Worm (Caenorhabditis elegans) whole organism, young adult: ENCODE measurements around the gene Y47D3A.21.

Source experiments
- B0336.3 ChIP-seq: fragments of 200-800 bp; sonication (Bioruptor generic); IDR thresholded peaks from 2 replicates; pipeline ENCODE4 v1.3.6; 2022; ENCODE audit warnings: missing genetic modification characterization, missing compliant biosample characterization
- C06A6.2 ChIP-seq: fragments of 200-800 bp; sonication (Bioruptor generic); conservative IDR thresholded peaks from 2 replicates; pipeline ENCODE4 v1.3.6; 2022; ENCODE audit warnings: missing genetic modification characterization, missing compliant biosample characterization
- C17E4.6 ChIP-seq: fragments of 200-800 bp; sonication (Bioruptor generic); IDR thresholded peaks from 2 replicates; pipeline ENCODE4 v1.3.6; 2022; ENCODE audit warnings: missing genetic modification reagents, missing genetic modification characterization, missing compliant biosample characterization
- F23B12.7 ChIP-seq: sonication (generic microtip); optimal IDR thresholded peaks from 2 replicates; lab custom pipeline; 2017; ENCODE audit warnings: missing genetic modification characterization, mild to moderate bottlenecking, missing compliant biosample characterization, antibody characterized with exemption, moderate library complexity; ENCODE audit not compliant: insufficient read depth
- F37B4.10 ChIP-seq: fragments of 200-800 bp; sonication (Bioruptor generic); IDR thresholded peaks from 2 replicates; pipeline ENCODE4 v1.3.6; 2022; ENCODE audit warnings: missing genetic modification characterization, missing compliant biosample characterization
- F57A8.1 ChIP-seq: fragments of 200-800 bp; sonication (Bioruptor generic); optimal IDR thresholded peaks from 2 replicates; lab custom pipeline; 2018; ENCODE audit warnings: mild to moderate bottlenecking, missing genetic modification characterization, moderate library complexity, missing compliant biosample characterization
- T26A5.8 ChIP-seq: sonication (generic microtip); optimal IDR thresholded peaks from 2 replicates; lab custom pipeline; 2016; ENCODE audit warnings: missing genetic modification characterization, missing compliant biosample characterization
- Y95B8A.8 ChIP-seq: fragments of 200-800 bp; sonication (Bioruptor generic); IDR thresholded peaks from 2 replicates; pipeline ENCODE4 v1.3.6; 2022; ENCODE audit warnings: missing genetic modification reagents, missing genetic modification characterization, missing compliant biosample characterization
- ZK185.1 ChIP-seq: sonication (generic microtip); optimal IDR thresholded peaks from 2 replicates; lab custom pipeline; 2016; ENCODE audit warnings: mild to moderate bottlenecking, missing genetic modification characterization, missing compliant biosample characterization; ENCODE audit not compliant: poor library complexity, severe bottlenecking
- akir-1 ChIP-seq: fragments of 200-800 bp; sonication (Bioruptor generic); optimal IDR thresholded peaks from 2 replicates; lab custom pipeline; 2018; ENCODE audit warnings: mild to moderate bottlenecking, missing genetic modification characterization, moderate library complexity, missing compliant biosample characterization
- aptf-2 ChIP-seq: fragments of 200-800 bp; sonication (Bioruptor generic); conservative IDR thresholded peaks from 2 replicates; pipeline ENCODE4 v1.3.6; 2022; ENCODE audit warnings: missing genetic modification reagents, missing genetic modification characterization, missing compliant biosample characterization
- atf-7 ChIP-seq: sonication (generic microtip); optimal IDR thresholded peaks from 2 replicates; lab custom pipeline; 2017; ENCODE audit warnings: mild to moderate bottlenecking, missing genetic modification characterization, missing compliant biosample characterization
- athp-1 ChIP-seq: sonication (generic microtip); optimal IDR thresholded peaks from 2 replicates; lab custom pipeline; 2017; ENCODE audit warnings: mild to moderate bottlenecking, missing genetic modification characterization, missing compliant biosample characterization
- ccch-3 ChIP-seq: fragments of 200-800 bp; sonication (Bioruptor generic); optimal IDR thresholded peaks from 2 replicates; lab custom pipeline; 2018; ENCODE audit warnings: mild to moderate bottlenecking, missing genetic modification characterization, missing compliant biosample characterization
- cebp-1 ChIP-seq, 2 experiments: fragments of 200-800 bp in 1 of 2; sonication (Bioruptor generic) in 1 of 2; sonication (generic microtip) in 1 of 2; IDR thresholded peaks in 1 of 2; optimal IDR thresholded peaks in 1 of 2; 2 replicates each; pipeline versions ENCODE4 v1.3.6 to Lab custom; 2017 to 2022; ENCODE audit warnings: missing compliant biosample characterization in 2 of 2, missing genetic modification characterization in 2 of 2, mild to moderate bottlenecking in 1 of 2, missing genetic modification reagents in 1 of 2, moderate library complexity in 1 of 2
- ceh-40 ChIP-seq: fragments of 200-800 bp; sonication (Bioruptor generic); IDR thresholded peaks from 2 replicates; pipeline ENCODE4 v1.3.6; 2022; ENCODE audit warnings: missing genetic modification characterization, missing compliant biosample characterization
- ceh-58 ChIP-seq: fragments of 200-800 bp; sonication (Bioruptor generic); IDR thresholded peaks from 2 replicates; pipeline ENCODE4 v1.3.6; 2022; ENCODE audit warnings: missing genetic modification characterization, missing compliant biosample characterization
- dox-1 ChIP-seq: fragments of 200-800 bp; sonication (Bioruptor generic); IDR thresholded peaks from 2 replicates; pipeline ENCODE4 v1.3.6; 2022; ENCODE audit warnings: missing genetic modification reagents, missing genetic modification characterization, missing compliant biosample characterization
- dpff-1 ChIP-seq: sonication (generic microtip); optimal IDR thresholded peaks from 2 replicates; lab custom pipeline; 2017; ENCODE audit warnings: mild to moderate bottlenecking, missing genetic modification characterization, missing compliant biosample characterization
- dpl-1 ChIP-seq: fragments of 150-350 bp; optimal IDR thresholded peaks from 2 replicates; lab custom pipeline; 2014; ENCODE audit warnings: missing biosample characterization, missing genetic modification reagents, missing genetic modification characterization
- egl-44 ChIP-seq: fragments of 200-800 bp; sonication (Bioruptor generic); IDR thresholded peaks from 2 replicates; pipeline ENCODE4 v1.3.6; 2022; ENCODE audit warnings: missing genetic modification reagents, missing genetic modification characterization, missing compliant biosample characterization
- ets-4 ChIP-seq: fragments of 200-800 bp; sonication (Bioruptor generic); optimal IDR thresholded peaks from 2 replicates; lab custom pipeline; 2018; ENCODE audit warnings: mild to moderate bottlenecking, missing genetic modification characterization, missing compliant biosample characterization
- hmg-1.2 ChIP-seq: fragments of 200-800 bp; sonication (Bioruptor generic); IDR thresholded peaks from 2 replicates; pipeline ENCODE4 v1.3.6; 2022; ENCODE audit warnings: missing genetic modification reagents, missing genetic modification characterization, missing compliant biosample characterization
- lin-40 ChIP-seq: sonication (generic microtip); optimal IDR thresholded peaks from 2 replicates; lab custom pipeline; 2016; ENCODE audit warnings: missing genetic modification characterization, mild to moderate bottlenecking, missing compliant biosample characterization, missing genotype, missing genetic modification reagents
- lir-1 ChIP-seq: fragments of 200-800 bp; sonication (Bioruptor generic); conservative IDR thresholded peaks from 2 replicates; pipeline ENCODE4 v1.3.6; 2022; ENCODE audit warnings: missing genetic modification reagents, missing genetic modification characterization, missing compliant biosample characterization
- madf-3 ChIP-seq: fragments of 200-800 bp; sonication (Bioruptor generic); IDR thresholded peaks from 2 replicates; pipeline ENCODE4 v1.3.6; 2022; ENCODE audit warnings: missing genetic modification reagents, missing genetic modification characterization, missing compliant biosample characterization
- nhr-120 ChIP-seq: fragments of 200-800 bp; sonication (Bioruptor generic); IDR thresholded peaks from 2 replicates; pipeline ENCODE4 v1.3.6; 2022; ENCODE audit warnings: missing genetic modification characterization, missing compliant biosample characterization
- nhr-27 ChIP-seq: fragments of 200-800 bp; sonication (Bioruptor generic); optimal IDR thresholded peaks from 2 replicates; lab custom pipeline; 2018; ENCODE audit warnings: mild to moderate bottlenecking, missing genetic modification characterization, moderate library complexity, missing compliant biosample characterization
- nhr-80 ChIP-seq: sonication (generic microtip); optimal IDR thresholded peaks from 2 replicates; lab custom pipeline; 2016; ENCODE audit warnings: missing genetic modification characterization, missing compliant biosample characterization
- snpc-1.1 ChIP-seq: sonication (generic microtip); optimal IDR thresholded peaks from 2 replicates; lab custom pipeline; 2017; ENCODE audit warnings: missing genetic modification characterization, mild to moderate bottlenecking, missing compliant biosample characterization, antibody characterized with exemption, moderate library complexity, missing genotype, missing genetic modification reagents; ENCODE audit not compliant: insufficient read depth

Y47D3A.21 gene

DNA sequence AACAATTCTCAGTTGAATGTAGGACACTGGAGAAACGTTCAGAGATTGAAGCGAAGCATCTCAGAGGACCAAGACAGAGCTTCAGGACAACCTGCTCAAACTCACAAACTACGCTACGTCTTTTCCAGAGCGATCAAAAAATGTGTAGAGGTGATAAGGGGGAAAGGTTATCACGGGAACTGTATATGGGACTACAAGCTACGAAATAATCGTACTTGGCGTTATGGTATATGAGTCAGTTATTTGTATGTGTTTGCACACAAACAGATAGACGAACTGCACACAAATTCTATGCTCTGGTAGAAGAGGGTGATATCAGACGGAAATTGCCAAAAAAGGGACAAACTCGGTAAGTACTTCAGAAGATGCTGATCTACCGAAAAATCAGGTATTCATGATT lies 9.5 kb downstream of the Y47D3A.21 start:
- TF ChIP-seq nhr-80 (tag; lab: Kevin White, UChicago) (peak; percentile 27), dpff-1 (tag; lab: Kevin White, UChicago) (no peak), athp-1 (tag; lab: Kevin White, UChicago) (no peak)

DNA sequence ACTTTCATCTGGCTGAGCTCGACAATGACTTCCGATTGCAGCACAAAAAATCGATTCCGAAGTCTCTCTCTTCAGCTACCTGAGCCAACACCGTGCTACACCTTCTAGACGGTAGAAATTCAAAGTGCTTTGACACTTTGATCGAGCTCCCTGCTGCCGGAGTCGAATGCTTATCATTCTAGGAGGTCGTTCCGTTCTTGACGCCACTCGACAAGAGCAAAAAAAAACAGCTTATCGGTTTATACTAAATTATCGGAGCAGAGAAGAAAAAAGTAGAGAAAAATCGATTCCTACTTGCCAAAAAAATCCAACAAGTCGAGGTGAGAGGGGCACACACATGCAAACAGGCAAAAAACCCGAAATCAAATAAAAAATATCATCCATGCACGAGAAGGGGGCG lies 10.2 kb downstream of the Y47D3A.21 start:
- TF ChIP-seq akir-1 (GFP tag; lab: Kevin White, UChicago) (no peak), ZK185.1 (tag; lab: Kevin White, UChicago) (no peak), nhr-80 (tag; lab: Kevin White, UChicago) (peak; percentile 80)

DNA sequence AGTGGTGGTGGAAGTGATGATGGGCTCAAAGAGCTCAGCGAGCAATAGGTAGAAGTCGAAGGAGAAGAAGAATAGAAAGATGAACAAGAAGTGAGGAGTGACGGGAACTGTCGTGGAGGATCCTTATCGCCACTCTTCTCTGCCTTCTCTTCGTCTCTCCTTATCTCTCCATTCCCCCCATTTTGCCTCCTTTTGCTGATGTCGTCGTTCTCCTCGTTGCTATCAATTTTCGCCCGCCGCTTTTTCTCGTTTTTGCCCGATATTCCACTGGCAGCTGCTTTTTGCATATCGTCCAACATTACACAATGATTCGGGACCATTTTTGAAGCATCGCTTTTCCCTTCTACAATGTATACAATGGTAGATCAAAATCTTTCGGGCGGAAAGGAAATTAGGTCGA lies 11.3 kb downstream of the Y47D3A.21 start:
- no peak for TF ChIP-seq F37B4.10 (GFP tag; lab: Robert Waterston, UW)
- TF ChIP-seq ccch-3 (GFP tag; lab: Kevin White, UChicago): no peak
- peak; percentile 56; the same call in 1 of the 2 replicates for TF ChIP-seq B0336.3
- TF ChIP-seq madf-3: no peak
- TF ChIP-seq nhr-120 (GFP tag; lab: Robert Waterston, UW): no peak
- no peak for TF ChIP-seq C17E4.6 (GFP tag; lab: Robert Waterston, UW)
- no peak for TF ChIP-seq nhr-27
- TF ChIP-seq athp-1 (tag; lab: Kevin White, UChicago): no peak
- TF ChIP-seq T26A5.8 (tag; lab: Kevin White, UChicago): no peak
- TF ChIP-seq nhr-80 (tag; lab: Kevin White, UChicago): peak; percentile 82
- TF ChIP-seq aptf-2 (GFP tag; lab: Robert Waterston, UW): no peak
- TF ChIP-seq hmg-1.2 (GFP tag; lab: Robert Waterston, UW): 0 out of 2 replicates have a peak, but pooled peaks have one; percentile 7
- TF ChIP-seq lir-1 (GFP tag; lab: Robert Waterston, UW): no peak
- no peak for TF ChIP-seq F23B12.7 (tag; lab: Kevin White, UChicago)
- no peak for TF ChIP-seq Y95B8A.8 (GFP tag; lab: Robert Waterston, UW)
- 0 out of 2 replicates have a peak, but pooled peaks have one; percentile 26 for TF ChIP-seq dox-1
- TF ChIP-seq ceh-40 (GFP tag; lab: Robert Waterston, UW): no peak
- TF ChIP-seq ets-4: no peak
- TF ChIP-seq, all 124 proteins: peak for 4

DNA sequence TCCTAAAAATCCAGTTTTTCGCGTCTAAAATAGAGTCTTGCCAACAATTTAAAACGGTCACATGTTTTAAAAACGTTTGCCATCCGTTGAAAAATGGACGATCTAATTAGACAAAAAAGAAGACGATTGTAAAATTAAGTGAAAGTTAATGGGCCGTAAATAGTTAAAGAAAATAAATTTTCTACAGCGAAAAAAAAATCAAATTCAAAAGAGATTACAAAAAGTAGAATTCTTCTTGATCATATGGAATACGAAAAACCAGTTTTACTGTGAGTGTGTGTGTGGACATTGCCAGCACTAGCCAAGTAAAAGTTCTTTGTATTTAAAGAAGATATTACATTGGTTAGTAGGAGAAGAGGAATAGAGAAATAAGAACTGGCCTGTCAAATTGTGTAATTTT lies 16.6 kb downstream of the Y47D3A.21 start:
- TF ChIP-seq egl-44 (GFP tag; lab: Robert Waterston, UW): no peak
- no peak for TF ChIP-seq dpl-1 (GFP tag; lab: Kevin White, UChicago)
- no peak for TF ChIP-seq dox-1
- peak; percentile 53 for TF ChIP-seq lin-40
- no peak for TF ChIP-seq cebp-1 (GFP tag; IDR thresholded peaks at IDR 0.05; lab: Robert Waterston, UW)
- no peak for TF ChIP-seq cebp-1 (tag; optimal IDR thresholded peaks at IDR 0.05; lab: Kevin White, UChicago)
- TF ChIP-seq ceh-58 (GFP tag; lab: Robert Waterston, UW): no peak
- no peak for TF ChIP-seq F57A8.1 (GFP tag; lab: Kevin White, UChicago)
- TF ChIP-seq snpc-1.1 (tag; lab: Kevin White, UChicago): no peak
- no peak for TF ChIP-seq atf-7 (tag; lab: Kevin White, UChicago)

DNA sequence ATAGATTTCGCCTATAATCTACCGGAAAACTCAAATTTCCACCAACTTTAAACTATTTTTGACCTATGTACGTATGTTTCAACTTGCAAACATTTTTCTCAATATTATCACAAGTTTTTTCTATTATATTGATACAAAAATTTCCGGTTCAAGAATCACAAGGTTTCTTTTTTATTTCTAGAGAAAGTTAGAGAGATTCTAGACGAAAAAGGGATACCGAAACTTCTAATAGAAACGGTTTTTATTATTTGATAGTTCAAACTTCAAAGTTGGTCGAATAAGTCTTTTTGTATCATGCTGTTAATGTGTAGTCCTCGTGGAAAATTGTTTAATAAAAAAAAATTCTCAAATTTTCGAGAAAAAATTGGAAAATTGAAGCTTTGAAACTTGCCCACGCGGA lies 23.6 kb downstream of the Y47D3A.21 start:
- TF ChIP-seq lin-40 (peak; percentile 45), lir-1 (GFP tag; lab: Robert Waterston, UW) (no peak), C06A6.2 (GFP tag; lab: Robert Waterston, UW) (0 out of 2 replicates have a peak, but pooled peaks have one; percentile 15)
